Worm (Caenorhabditis elegans) whole organism, L4/young adult: ENCODE data around the gene pyk-2.

Source experiments
- W03F9.2 ChIP-seq: fragments of 150-350 bp; optimal IDR thresholded peaks from 2 replicates; lab custom pipeline; 2014; ENCODE audit warnings: missing biosample characterization, missing genetic modification characterization
- him-1 ChIP-seq: sonication (generic microtip); optimal IDR thresholded peaks from 2 replicates; lab custom pipeline; 2016; ENCODE audit warnings: missing genotype, missing genetic modification reagents, missing genetic modification characterization, missing compliant biosample characterization

ce11 chrIV:10949510-10949909 is 39.8 kb downstream of the pyk-2 start, which contains the start of gene nsph-3.1:
- no peak for TF ChIP-seq him-1 (tag; lab: Kevin White, UChicago)
- TF ChIP-seq W03F9.2 = no peak
